Worm (Caenorhabditis elegans): Measurements from ENCODE around the gene lis-1.

ce11 chrIII:13350964-13351363, 25.5 kb downstream of the lis-1 start:
- TF ChIP-seq pha-4 (tag; optimal IDR thresholded peaks at IDR 0.05) (no peak), F33H1.4 (GFP tag; IDR thresholded peaks at IDR 0.05) (no peak), ceh-27 (GFP tag; optimal IDR thresholded peaks at IDR 0.05) (no peak), dpff-1 (tag; optimal IDR thresholded peaks at IDR 0.05) (no peak), unc-62 (GFP tag; optimal IDR thresholded peaks at IDR 0.05) (no peak), ztf-3 (GFP tag; optimal IDR thresholded peaks at IDR 0.05) (no peak), sptf-2 (GFP tag; optimal IDR thresholded peaks at IDR 0.05) (no peak), madf-6 (GFP tag; IDR thresholded peaks at IDR 0.05) (no peak), nhr-90 (tag; optimal IDR thresholded peaks at IDR 0.05) (no peak), ceh-40 (GFP tag; IDR thresholded peaks at IDR 0.05) (no peak), egl-44 (GFP tag; IDR thresholded peaks at IDR 0.05) (no peak), lag-1 (GFP tag; IDR thresholded peaks at IDR 0.05) (no peak)
